Fruit fly (Drosophila melanogaster) ovary, adult (tissue): ENCODE results near the gene CAH8.
A peak's percentile ranks its signal among the peaks of the same experiment; 100 is the strongest.

Experiments
- CG17801 ChIP-seq: fragments of 200-800 bp; optimal IDR thresholded peaks from 2 replicates; lab custom pipeline; 2019; ENCODE audit warnings: missing biosample characterization, mild to moderate bottlenecking, missing genetic modification characterization, moderate library complexity; ENCODE audit not compliant: partially characterized antibody

The CAH8 gene

DNA sequence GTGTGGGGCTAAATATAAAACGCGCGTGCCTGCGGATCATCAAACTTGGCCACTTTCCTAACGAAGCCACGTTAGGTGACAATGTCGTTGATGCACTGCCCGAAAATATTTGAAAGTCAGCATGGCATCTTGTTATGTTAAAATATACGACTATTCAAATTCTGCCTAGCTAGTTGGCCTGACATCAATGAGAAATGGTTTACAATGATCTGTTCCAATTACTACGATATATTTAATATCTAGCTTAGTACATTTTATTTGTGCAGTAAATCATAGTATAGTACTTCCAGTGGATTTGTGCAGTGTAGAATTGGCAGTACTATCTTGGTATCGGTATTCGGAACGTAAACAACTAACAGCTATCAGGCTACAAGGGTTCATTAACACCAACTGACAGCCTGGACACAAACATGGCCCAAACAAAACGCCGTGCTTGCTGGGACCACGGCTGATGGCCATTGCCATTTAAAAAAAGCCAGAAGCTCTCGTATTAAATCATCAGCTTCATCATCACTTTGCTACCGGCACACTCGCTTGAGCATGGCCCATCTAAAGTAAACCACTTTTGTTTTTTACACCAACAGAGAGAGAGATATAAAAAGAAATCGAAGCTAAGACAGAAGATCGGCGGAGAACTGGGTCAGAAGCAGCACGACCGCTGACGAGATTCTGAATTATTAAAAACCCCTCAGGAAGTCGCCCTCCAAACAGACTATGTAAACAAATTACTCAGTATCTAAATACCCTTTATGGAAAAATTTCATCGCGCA is 6.1 kb upstream of the CAH8 start:
- TF ChIP-seq CG17801: no peak

DNA sequence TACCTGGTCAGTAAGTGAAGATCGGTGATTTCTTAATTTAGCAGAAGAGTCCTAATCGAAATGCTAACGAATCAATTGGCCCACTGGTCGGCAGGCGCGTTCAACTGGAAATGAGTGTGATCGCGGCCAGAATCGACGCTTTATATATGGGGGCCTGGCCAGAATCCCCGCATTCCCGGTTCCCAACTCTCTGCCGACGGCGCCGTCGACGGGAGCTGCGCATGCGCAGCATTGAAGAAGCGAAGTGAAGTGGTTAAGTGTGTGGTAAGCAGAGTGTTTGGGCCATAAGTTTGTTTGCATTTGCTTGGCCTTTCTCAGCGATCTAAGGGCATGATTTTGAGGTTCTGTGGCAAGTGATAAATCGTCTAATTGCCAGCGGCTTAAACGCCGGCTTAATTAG is 4.5 kb upstream of the CAH8 start, which contains the start of gene CG13857:
TSS of gene CG13857 (minus strand) at position 101 of the 400 bp plus-strand sequence.
- TF ChIP-seq CG17801: no peak

DNA sequence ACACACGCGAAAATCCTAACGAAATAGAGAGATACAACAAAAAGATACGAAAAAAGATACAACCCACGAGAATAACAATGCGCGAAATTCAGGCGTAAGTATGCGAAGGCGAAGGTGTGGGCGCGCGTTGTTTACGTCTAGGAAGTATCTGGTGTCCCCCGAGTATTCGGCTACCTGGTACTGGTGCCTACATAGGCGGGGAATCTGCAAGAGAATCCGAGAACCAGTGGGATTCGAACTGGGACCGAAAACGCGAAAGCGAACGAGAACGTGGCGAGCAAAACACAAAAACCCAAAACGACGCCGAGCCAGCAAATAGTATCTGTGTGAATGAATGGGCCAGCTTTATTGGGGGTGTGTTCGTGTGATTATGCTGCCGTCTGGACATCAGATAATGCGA is 595 bp upstream of the CAH8 start:
- no peak for TF ChIP-seq CG17801

DNA sequence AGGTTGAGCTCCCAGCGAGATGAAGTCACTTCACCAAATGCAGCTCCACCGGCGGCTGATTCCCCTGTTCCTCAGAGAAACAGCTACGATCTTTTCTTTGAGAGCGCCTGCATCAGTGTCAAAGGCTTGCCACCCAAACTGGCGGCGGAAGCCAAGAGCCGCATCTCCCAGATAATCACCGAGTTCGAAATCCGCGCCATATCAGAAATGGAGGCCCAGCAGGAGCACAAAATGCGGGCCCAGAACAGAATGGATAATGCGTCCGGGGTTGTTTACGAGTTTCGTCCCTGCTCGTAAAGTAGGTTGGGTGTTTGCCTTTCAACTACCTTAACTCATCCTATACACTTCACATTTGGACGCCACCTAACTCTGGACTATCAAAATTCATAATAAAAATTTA is 7.8 kb downstream of the CAH8 start, which contains the start of gene Gpdh3:
TSS of gene Gpdh3 (plus strand) at position 301 of the 400 bp plus-strand sequence.
- no peak for TF ChIP-seq CG17801

DNA sequence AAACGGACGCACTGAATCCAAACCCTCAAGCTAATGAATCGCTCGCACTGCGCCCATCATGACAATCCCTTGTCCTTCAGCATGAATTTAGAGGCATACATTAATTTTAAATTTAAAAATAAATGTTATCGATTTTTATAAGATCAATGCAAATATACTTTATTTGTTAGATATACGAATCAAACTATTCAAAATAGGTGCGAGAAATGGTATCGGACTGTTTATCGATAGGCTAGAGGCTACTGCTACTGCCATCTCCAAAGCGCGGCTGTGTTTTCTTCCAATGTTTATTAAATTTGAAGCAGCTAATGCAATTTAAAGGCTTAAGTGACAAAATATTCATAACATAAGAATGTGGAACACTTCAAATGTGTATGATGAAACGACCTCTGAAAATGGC is 8.4 kb downstream of the CAH8 start, which contains the start of gene CG43342:
TSS of gene CG43342 (plus strand) at position 264 of the 400 bp plus-strand sequence.
- no peak for TF ChIP-seq CG17801

DNA sequence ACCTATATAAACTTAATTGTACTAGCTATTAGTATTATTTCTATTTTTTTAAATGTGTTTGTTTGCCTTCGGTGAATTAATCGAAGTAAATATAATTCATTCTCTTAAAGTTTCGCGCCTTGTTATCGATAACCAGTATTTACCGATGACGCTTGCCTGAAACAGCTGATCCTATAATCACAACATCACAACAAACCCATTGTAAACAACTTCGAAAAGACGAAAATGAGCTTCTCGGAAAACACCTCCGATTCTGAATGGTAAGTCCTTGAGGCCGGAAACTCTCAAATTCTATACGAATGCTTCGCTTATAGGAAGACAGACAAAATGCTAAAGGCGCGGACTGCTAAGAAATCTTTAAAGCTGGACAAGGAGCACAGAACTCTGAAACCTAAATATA is 9.6 kb downstream of the CAH8 start, which contains the start of gene CG34149:
TSS of gene CG34149 (plus strand) at position 187 of the 400 bp plus-strand sequence.
- TF ChIP-seq CG17801: no peak

DNA sequence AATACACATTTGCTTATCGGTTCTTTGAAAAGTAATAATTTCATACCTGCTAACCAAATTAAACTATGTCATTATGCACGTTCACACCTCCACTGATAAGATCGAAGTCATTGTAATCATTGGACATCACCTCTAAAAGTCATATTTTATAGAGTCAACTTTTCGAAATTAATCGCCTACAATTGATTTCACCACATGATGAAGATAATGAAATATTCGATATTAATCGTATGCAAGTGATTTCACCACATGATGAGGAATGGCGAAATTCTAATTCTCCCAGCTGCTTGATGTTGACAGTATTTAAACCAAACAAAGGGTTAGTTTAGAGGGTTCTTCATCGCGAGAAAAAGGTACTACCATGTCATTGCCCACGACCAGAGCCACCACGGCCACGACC is 13.8 kb downstream of the CAH8 start, which contains the start of gene CG18596:
TSS of gene CG18596 (plus strand) at position 250 of the 400 bp plus-strand sequence.
- peak; percentile 44 for TF ChIP-seq CG17801

DNA sequence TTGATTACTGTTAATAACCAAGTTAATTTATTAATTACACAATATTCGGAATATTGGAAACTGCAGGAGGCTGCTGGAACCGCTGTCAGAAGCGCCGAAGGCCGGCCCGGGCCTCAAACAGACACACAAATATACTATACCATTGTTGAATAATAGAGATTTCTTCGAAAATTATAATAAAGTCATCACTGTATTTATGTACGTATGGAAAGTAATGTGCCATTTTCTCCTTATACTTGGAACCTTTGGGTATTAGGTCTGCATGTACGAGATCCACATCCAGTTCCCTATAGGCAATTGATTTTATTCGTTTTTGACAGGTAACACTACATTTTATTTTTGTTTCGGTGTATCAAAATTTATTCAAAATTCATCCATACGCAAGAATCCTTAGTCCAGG is 17.0 kb downstream of the CAH8 start, which contains the start of gene CG7069:
TSS of gene CG7069 (plus strand) at position 301 of the 400 bp plus-strand sequence.
- TF ChIP-seq CG17801: no peak

DNA sequence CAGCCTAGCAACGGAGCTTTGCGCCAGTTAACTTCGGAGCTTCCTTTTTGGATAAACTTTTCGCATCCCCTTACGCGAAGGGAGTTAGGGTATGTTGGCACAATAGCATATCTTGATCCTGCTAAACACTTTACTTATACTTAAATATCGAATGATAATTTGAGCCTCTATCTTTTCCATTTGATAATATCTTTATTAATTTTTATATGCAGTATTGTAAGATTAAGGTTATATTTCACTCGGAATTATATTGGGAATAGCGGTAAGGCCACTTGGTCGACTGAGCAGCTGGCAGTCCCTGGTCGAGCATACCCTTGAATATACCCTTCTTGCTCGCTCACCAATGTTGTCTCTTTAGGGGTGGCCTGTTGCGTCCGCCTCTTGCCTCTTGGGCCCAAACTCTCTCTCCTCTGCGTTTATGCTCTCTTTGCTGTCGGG is 20.7 kb downstream of the CAH8 start:
- no peak for TF ChIP-seq CG17801

DNA sequence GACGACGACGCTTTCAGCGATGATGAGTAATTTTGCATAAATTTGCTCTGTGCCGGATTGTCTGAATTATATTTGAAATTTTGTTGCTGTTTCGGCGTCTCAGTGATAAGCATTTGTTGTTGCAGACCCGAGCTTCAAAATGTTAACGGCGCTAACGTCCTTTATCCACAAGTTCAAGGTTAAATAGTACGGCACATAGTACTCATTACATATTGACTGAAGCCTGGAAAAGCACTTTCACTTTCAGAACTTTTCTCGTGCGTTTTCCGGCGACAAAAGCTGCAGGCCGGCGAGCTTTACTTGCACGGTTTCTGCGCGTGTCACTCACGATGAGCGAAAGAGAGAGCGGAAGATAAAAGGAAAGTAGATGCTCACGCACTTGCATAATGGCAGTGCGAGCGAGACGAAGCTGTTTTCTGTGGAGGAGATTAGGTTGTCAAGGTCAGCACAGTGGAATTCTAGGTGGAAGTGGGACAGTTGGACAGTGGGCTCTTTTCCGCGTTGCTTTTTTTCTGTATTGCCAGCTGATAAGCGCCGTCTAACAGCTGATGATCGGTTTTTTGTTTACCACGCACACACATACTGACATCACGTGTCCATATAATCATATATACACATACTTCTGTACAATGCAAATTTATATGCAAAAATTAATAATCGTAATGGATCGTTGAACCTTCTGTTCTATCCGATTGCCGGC is 21.3 kb downstream of the CAH8 start:
- TF ChIP-seq CG17801: no peak

DNA sequence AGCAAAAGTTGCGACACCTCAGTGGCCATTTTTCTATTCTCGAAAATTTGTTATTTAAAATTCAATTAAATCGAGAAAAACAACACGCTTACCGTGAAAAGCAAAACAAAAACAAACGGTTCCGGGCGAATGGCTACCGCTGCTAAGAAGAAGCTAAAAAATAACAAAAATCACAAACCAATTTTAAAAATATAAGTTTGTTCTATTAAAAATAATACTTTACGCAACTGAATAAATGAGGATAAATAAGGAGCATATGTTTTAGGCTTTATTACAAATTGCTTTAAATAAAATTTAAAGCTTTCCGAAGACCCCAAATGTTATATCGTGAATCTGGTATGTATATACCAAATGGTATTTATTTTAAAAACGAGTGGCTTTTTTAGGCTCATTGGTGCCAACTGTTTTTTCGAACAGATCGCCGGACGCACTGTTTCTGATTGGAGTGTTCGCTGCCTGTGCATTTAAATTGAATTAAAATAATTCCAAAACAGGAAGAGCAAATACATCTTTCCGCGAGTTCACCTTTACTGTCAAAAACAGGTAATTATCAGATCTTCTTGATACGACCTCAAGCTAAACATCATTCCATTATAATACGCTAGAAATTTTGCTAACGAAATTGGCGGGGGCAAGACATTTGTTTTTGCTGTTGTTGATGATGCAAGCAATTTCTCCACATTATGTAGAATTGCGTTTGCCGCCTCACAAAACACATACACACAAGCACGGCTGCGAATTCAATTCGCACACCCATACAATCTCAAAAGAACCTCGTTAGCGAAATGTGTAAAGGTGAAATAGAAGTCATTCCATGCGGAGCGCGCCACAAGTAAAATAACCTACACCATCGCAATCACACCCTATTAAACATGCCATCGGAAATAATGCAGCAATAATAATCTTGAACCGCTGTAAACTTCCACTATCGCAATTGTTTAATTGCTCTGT is 22.1 kb downstream of the CAH8 start, which contains the start of the genes Polr3F and PyK:
TSS of gene Polr3F (minus strand) at position 248 of the 951 bp plus-strand sequence.
TSS of gene PyK (plus strand) at position 411 of the 951 bp plus-strand sequence.
- TF ChIP-seq CG17801: peak; percentile 87

DNA sequence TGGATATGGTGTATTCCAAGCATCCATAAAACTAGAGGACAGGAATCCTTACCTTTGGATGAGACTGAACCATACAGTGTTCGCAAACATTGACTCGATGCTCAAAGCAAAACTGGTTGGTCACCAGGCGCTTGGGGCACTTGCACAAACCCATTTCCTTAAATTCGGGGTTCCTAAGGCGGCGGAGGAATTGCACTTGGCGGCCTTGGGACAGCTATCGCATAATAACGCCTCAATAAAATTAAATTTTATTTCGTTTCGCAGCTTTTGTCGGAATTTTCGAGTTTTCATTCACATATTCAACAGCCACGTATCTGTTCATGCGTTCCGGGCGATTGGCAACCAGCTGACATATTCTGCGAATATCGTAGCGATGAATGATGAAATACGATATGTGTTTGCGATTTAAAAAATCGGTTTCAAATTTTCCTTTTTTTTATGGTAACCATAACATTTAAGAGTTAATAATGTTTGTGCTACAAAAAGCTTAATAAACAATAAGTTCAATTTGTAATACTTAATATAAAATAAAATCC is 23.8 kb downstream of the CAH8 start, which contains the start of gene CG5382:
TSS of gene CG5382 (minus strand) at position 324 of the 536 bp plus-strand sequence.
- peak; percentile 26 for TF ChIP-seq CG17801

DNA sequence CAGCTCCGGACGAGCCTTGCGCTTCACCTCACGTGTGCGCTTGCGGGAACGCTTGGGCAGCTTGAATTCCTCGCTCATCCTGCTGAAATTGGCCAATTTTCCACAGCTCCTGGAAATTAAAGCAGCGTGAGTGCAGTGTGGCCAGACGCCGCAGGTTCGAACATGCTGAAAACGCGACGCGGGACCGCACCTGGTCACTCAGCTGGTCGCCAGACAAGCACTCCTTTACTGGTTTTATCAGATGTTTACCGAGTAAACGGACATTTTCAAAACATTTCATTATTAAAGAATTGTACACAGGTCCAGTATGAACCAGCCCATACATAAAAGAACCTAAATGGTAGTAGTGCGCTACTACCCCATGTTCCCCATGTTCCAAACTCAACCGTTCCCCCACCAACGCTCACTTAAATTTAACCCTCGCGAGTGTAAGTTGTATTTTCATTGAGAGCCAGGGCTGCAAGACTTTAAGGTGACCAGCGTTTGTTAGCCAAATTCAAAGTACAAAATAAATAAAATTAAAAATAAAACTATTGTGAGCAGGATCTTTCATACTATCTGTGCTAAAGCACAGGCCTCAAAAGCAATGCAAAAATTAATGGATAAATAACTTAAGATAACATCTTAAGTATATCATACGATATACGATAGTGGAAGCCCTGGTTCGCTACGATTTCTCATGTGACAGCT is 27.2 kb downstream of the CAH8 start, which contains the start of the genes JMJD6, CG7071 and Muted:
TSS of gene JMJD6 (minus strand) at position 154 of the 690 bp plus-strand sequence.
TSS of gene CG7071 (plus strand) at position 403 of the 690 bp plus-strand sequence.
TSS of gene Muted (plus strand) at position 403 of the 690 bp plus-strand sequence.
- peak; percentile 82 for TF ChIP-seq CG17801

DNA sequence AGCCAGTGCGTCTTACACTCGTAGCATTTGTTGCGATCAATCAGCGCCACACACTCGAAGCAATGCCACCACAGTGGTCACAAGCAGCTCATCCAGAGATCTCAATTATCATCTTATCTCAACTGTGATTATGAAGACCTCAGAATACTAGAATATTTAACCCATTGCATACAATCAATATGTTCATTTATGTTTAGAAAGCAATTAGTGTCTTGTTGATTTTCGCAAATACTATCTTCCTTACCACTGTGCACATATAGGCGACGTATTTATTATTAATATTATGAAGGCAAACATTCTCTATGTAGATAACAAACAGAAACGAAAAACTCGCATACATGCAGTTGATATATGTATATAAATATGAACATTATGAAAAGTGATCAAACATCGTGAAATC is 30.7 kb downstream of the CAH8 start:
- TF ChIP-seq CG17801: no peak

DNA sequence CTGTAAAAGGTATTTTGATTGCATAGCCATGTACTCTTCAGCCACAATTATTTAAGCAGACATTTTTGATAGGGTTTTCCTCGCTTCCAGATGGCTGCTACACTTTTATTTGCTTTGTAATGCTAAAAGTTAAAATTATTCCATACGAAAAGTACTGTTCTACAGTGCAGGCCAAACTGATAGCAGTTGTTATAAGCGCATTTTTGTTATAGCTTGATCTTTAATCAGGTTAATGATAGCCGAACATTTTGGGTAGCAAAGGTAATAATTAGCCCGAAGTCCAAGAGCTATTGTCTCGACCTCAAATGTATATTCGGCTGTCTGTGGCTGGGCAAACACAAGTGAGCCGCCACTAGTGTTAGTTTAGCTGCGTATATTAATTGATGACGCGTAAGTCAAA is 31.6 kb downstream of the CAH8 start:
- no peak for TF ChIP-seq CG17801
